Worm (Caenorhabditis elegans): ENCODE data around the gene rfc-3.

ce11 chrIV:13082106-13082505 is 13.5 kb upstream of the rfc-3 start:
- TF ChIP-seq pag-3 (tag; optimal IDR thresholded peaks at IDR 0.05; ENCODE audit: borderline replicate concordance), result no peak
- no peak for TF ChIP-seq ama-1 (optimal IDR thresholded peaks at IDR 0.05)
- no peak for TF ChIP-seq nhr-11 (tag; optimal IDR thresholded peaks at IDR 0.05)
- no peak for TF ChIP-seq ceh-9 (tag; optimal IDR thresholded peaks at IDR 0.05)
- TF ChIP-seq K02D7.2 (tag; optimal IDR thresholded peaks at IDR 0.05), result no peak
- TF ChIP-seq unc-86 (tag; optimal IDR thresholded peaks at IDR 0.05), result no peak
- TF ChIP-seq ets-4 (tag; optimal IDR thresholded peaks at IDR 0.05), result no peak
- TF ChIP-seq dve-1 (tag; optimal IDR thresholded peaks at IDR 0.05), result no peak
- TF ChIP-seq mec-3 (tag; optimal IDR thresholded peaks at IDR 0.05; ENCODE audit: borderline replicate concordance), result no peak
- TF ChIP-seq fkh-6 (tag; optimal IDR thresholded peaks at IDR 0.05), result no peak
- no peak for TF ChIP-seq C38D4.7 (GFP tag; optimal IDR thresholded peaks at IDR 0.05)
- TF ChIP-seq pha-4 (tag; optimal IDR thresholded peaks at IDR 0.05), result no peak
- TF ChIP-seq nhr-232 (tag; optimal IDR thresholded peaks at IDR 0.05), result no peak
